Worm (Caenorhabditis elegans) whole organism, L4 larva: ENCODE measurements around the gene Y32G9A.2.

ENCODE experiments used
- R02D3.7 ChIP-seq: fragments of 150-350 bp; sonication (generic microtip); optimal IDR thresholded peaks from 3 replicates; lab custom pipeline; 2014; ENCODE audit warnings: missing biosample characterization, missing genetic modification characterization
- ZK546.5 ChIP-seq, 2 experiments: sonication (generic microtip); optimal IDR thresholded peaks; 2 replicates each; lab custom pipeline; 2017; ENCODE audit warnings: missing biosample characterization in 2 of 2, missing genetic modification characterization in 2 of 2
- aha-1 ChIP-seq: fragments of 150-350 bp; peaks from one replicate; lab custom pipeline; 2014; ENCODE audit warnings: missing biosample characterization, missing genetic modification characterization
- ama-1 ChIP-seq: fragments of 150-350 bp; optimal IDR thresholded peaks from 2 replicates; lab custom pipeline; 2014; ENCODE audit warnings: inconsistent platforms, mixed read lengths
- dve-1 ChIP-seq: sonication (generic microtip); optimal IDR thresholded peaks from 2 replicates; lab custom pipeline; 2017; ENCODE audit warnings: antibody characterized with exemption, mild to moderate bottlenecking, missing genetic modification characterization, missing compliant biosample characterization; ENCODE audit not compliant: insufficient read depth
- lin-13 ChIP-seq: fragments of 150-350 bp; optimal IDR thresholded peaks from 2 replicates; lab custom pipeline; 2014; ENCODE audit warnings: missing biosample characterization, missing genetic modification reagents, missing genetic modification characterization
- lsy-2 ChIP-seq, 2 experiments: fragments of 150-350 bp in 1 of 2; sonication (generic microtip) in 1 of 2; optimal IDR thresholded peaks; 2 replicates each; lab custom pipeline; 2014 to 2017; ENCODE audit warnings: missing biosample characterization in 2 of 2, missing genetic modification characterization in 2 of 2
- mxl-2 ChIP-seq: fragments of 200-800 bp; sonication (Bioruptor generic); conservative IDR thresholded peaks from 2 replicates; pipeline ENCODE4 v1.3.6; 2022; ENCODE audit warnings: missing genetic modification reagents, missing genetic modification characterization, missing compliant biosample characterization
- nhr-42 ChIP-seq: fragments of 200-800 bp; sonication (Bioruptor generic); IDR thresholded peaks from 2 replicates; pipeline ENCODE4 v1.3.6; 2022; ENCODE audit warnings: missing genetic modification characterization, missing compliant biosample characterization
- zag-1 ChIP-seq: fragments of 150-350 bp; optimal IDR thresholded peaks from 2 replicates; lab custom pipeline; 2014; ENCODE audit warnings: missing biosample characterization, missing genetic modification characterization

DNA sequence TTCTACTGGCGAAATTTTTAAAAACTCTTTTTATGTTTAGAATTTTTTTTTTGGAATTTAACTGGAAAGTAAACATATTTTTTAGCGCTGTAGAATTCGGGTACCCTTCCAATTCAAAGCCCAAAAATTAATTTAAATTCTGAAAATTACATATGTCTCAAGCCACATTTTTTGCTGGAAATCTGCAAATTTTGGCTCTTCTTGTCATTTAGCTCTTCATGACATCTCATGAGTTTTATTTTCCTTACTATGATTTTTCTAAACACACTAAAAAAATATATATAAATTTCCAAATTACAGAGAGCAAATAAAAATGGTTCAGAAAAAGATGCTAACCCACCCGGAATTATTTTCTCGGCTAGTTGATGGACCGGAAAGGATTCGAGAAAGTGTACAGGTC, 50.9 kb downstream of the Y32G9A.2 start, which contains the start of gene acs-3:
- TF ChIP-seq R02D3.7 (tag; lab: Kevin White, UChicago) = no peak
- no peak for TF ChIP-seq nhr-42 (GFP tag; lab: Robert Waterston, UW)
- TF ChIP-seq lsy-2 (tag; optimal IDR thresholded peaks at IDR 0.05; lab: Kevin White, UChicago) = no peak
- no peak for TF ChIP-seq aha-1 (tag; lab: Kevin White, UChicago)
- TF ChIP-seq zag-1 (tag; lab: Kevin White, UChicago) = no peak
- no peak for TF ChIP-seq ZK546.5 (tag; optimal IDR thresholded peaks at IDR 0.05; lab: Kevin White, UChicago)
- TF ChIP-seq lin-13 (GFP tag; lab: Kevin White, UChicago) = no peak
- TF ChIP-seq ama-1 (lab: Kevin White, UChicago) = no peak
- no peak for TF ChIP-seq mxl-2 (GFP tag; lab: Robert Waterston, UW)
- no peak for TF ChIP-seq dve-1 (tag; lab: Kevin White, UChicago)
